Worm (Caenorhabditis elegans) whole organism, late embryonic: Measurements from ENCODE around the gene F33C8.4.

Experiments
- F13H6.1 ChIP-seq: sonication (generic microtip); optimal IDR thresholded peaks from 2 replicates; lab custom pipeline; 2016; ENCODE audit warnings: missing genetic modification characterization, missing compliant biosample characterization
- K09A11.1 ChIP-seq: sonication (generic microtip); optimal IDR thresholded peaks from 2 replicates; lab custom pipeline; 2017; ENCODE audit warnings: antibody characterized with exemption, mild to moderate bottlenecking, missing genetic modification characterization, missing compliant biosample characterization; ENCODE audit not compliant: insufficient read depth
- ceh-2 ChIP-seq: sonication (generic microtip); optimal IDR thresholded peaks from 2 replicates; lab custom pipeline; 2016; ENCODE audit warnings: missing genotype, missing genetic modification characterization, missing compliant biosample characterization
- ceh-31 ChIP-seq: sonication (generic microtip); optimal IDR thresholded peaks from 2 replicates; lab custom pipeline; 2016; ENCODE audit warnings: missing genetic modification characterization, missing compliant biosample characterization
- ceh-34 ChIP-seq: sonication (generic microtip); optimal IDR thresholded peaks from 2 replicates; lab custom pipeline; 2016; ENCODE audit warnings: mild to moderate bottlenecking, missing genetic modification characterization, missing compliant biosample characterization
- dmd-4 ChIP-seq: sonication (generic microtip); optimal IDR thresholded peaks from 2 replicates; lab custom pipeline; 2016; ENCODE audit warnings: borderline replicate concordance, missing genetic modification characterization, missing compliant biosample characterization
- dve-1 ChIP-seq: sonication (generic microtip); optimal IDR thresholded peaks from 2 replicates; lab custom pipeline; 2017; ENCODE audit warnings: antibody characterized with exemption, mild to moderate bottlenecking, missing genetic modification characterization, missing compliant biosample characterization
- hlh-13 ChIP-seq: fragments of 200-800 bp; sonication (Bioruptor generic); optimal IDR thresholded peaks from 2 replicates; lab custom pipeline; 2018; ENCODE audit warnings: mild to moderate bottlenecking, missing genetic modification characterization, missing compliant biosample characterization
- hlh-30 ChIP-seq: sonication (generic microtip); optimal IDR thresholded peaks from 2 replicates; lab custom pipeline; 2017; ENCODE audit warnings: antibody characterized with exemption, missing genetic modification characterization, missing compliant biosample characterization; ENCODE audit not compliant: insufficient read depth
- nhr-11 ChIP-seq: fragments of 150-350 bp; optimal IDR thresholded peaks from 2 replicates; lab custom pipeline; 2014; ENCODE audit warnings: missing biosample characterization, missing genetic modification characterization
- pqm-1 ChIP-seq: sonication (generic microtip); optimal IDR thresholded peaks from 2 replicates; lab custom pipeline; 2016; ENCODE audit warnings: missing genetic modification characterization, missing compliant biosample characterization
- sdc-2 ChIP-seq: sonication (generic microtip); optimal IDR thresholded peaks from 2 replicates; lab custom pipeline; 2016; ENCODE audit warnings: missing genotype, missing genetic modification characterization, missing compliant biosample characterization
- unc-55 ChIP-seq: sonication (generic microtip); optimal IDR thresholded peaks from 2 replicates; lab custom pipeline; 2017; ENCODE audit warnings: missing biosample characterization, missing genetic modification reagents, missing genetic modification characterization

DNA sequence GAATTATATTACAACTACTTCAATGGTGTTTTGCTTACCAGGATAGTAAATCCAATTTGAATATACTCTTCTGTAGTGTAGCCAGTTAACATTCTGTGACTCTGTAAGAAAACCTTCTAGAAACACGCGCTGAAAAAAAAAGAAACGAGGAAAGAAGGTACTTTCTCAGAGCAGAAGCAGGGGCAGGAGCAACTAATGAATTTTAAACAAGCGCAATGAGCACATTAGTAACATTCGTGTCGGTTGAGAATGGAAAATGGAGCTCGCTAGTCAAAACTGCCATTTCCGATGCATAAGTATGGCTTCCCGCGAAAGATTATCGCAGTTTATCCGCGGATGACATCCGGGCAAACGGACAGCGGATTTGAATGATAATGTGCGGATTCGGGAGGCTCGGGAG lies 19.8 kb downstream of the F33C8.4 start, which contains the start of gene C05G5.3:
- TF ChIP-seq K09A11.1 (tag; lab: Kevin White, UChicago) (no peak), F13H6.1 (tag; lab: Kevin White, UChicago) (no peak), hlh-13 (no peak), ceh-31 (no peak), sdc-2 (no peak), hlh-30 (no peak), unc-55 (GFP tag; lab: Kevin White, UChicago) (no peak), ceh-2 (tag; lab: Kevin White, UChicago) (no peak), nhr-11 (tag; lab: Kevin White, UChicago) (no peak), pqm-1 (tag; lab: Kevin White, UChicago) (no peak), ceh-34 (tag; lab: Kevin White, UChicago) (no peak), dve-1 (tag; lab: Kevin White, UChicago) (no peak), dmd-4 (no peak)
